Worm (Caenorhabditis elegans) whole organism, late embryonic: ENCODE data around the gene vps-41.

Experiments used
- C08G9.2 ChIP-seq: sonication (generic microtip); optimal IDR thresholded peaks from 2 replicates; lab custom pipeline; 2016; ENCODE audit warnings: mild to moderate bottlenecking, missing genetic modification characterization, moderate library complexity, missing compliant biosample characterization
- C38D4.7 ChIP-seq: fragments of 200-800 bp; sonication (Bioruptor generic); optimal IDR thresholded peaks from 2 replicates; lab custom pipeline; 2018; ENCODE audit warnings: mild to moderate bottlenecking, missing genetic modification characterization, moderate library complexity, missing compliant biosample characterization
- F13H6.1 ChIP-seq: sonication (generic microtip); optimal IDR thresholded peaks from 2 replicates; lab custom pipeline; 2016; ENCODE audit warnings: missing genetic modification characterization, missing compliant biosample characterization
- Y22D7AL.16 ChIP-seq: sonication (generic microtip); optimal IDR thresholded peaks from 2 replicates; lab custom pipeline; 2016; ENCODE audit warnings: missing genetic modification characterization, missing compliant biosample characterization
- ahr-1 ChIP-seq: sonication (generic microtip); optimal IDR thresholded peaks from 2 replicates; lab custom pipeline; 2016; ENCODE audit warnings: missing genetic modification characterization, missing compliant biosample characterization
- ceh-14 ChIP-seq: sonication (generic microtip); optimal IDR thresholded peaks from 2 replicates; lab custom pipeline; 2016; ENCODE audit warnings: missing genotype, missing genetic modification characterization, missing compliant biosample characterization
- ceh-19 ChIP-seq: fragments of 200-800 bp; sonication (Bioruptor generic); optimal IDR thresholded peaks from 2 replicates; lab custom pipeline; 2018; ENCODE audit warnings: mild to moderate bottlenecking, missing genetic modification characterization, missing compliant biosample characterization
- ceh-22 ChIP-seq: sonication (generic microtip); optimal IDR thresholded peaks from 2 replicates; lab custom pipeline; 2017; ENCODE audit warnings: missing biosample characterization, missing genetic modification characterization
- ceh-24 ChIP-seq: sonication (generic microtip); optimal IDR thresholded peaks from 2 replicates; lab custom pipeline; 2016; ENCODE audit warnings: mild to moderate bottlenecking, missing genetic modification characterization, missing compliant biosample characterization
- ceh-31 ChIP-seq: sonication (generic microtip); optimal IDR thresholded peaks from 2 replicates; lab custom pipeline; 2016; ENCODE audit warnings: missing genetic modification characterization, missing compliant biosample characterization
- ceh-6 ChIP-seq: fragments of 200-800 bp; sonication (Bioruptor generic); optimal IDR thresholded peaks from 2 replicates; lab custom pipeline; 2018; ENCODE audit warnings: mild to moderate bottlenecking, missing genetic modification characterization, missing compliant biosample characterization
- ceh-9 ChIP-seq: sonication (generic microtip); optimal IDR thresholded peaks from 2 replicates; lab custom pipeline; 2016; ENCODE audit warnings: mild to moderate bottlenecking, missing genetic modification characterization, inconsistent platforms, missing compliant biosample characterization
- elt-2 ChIP-seq: sonication (generic microtip); optimal IDR thresholded peaks from 2 replicates; lab custom pipeline; 2016; ENCODE audit warnings: missing genetic modification reagents, missing genetic modification characterization, missing compliant biosample characterization
- ets-4 ChIP-seq: sonication (generic microtip); optimal IDR thresholded peaks from 2 replicates; lab custom pipeline; 2016; ENCODE audit warnings: missing genetic modification characterization, missing compliant biosample characterization
- eyg-1 ChIP-seq: sonication (generic microtip); optimal IDR thresholded peaks from 2 replicates; lab custom pipeline; 2016; ENCODE audit warnings: missing genotype, missing genetic modification characterization, missing compliant biosample characterization
- fkh-10 ChIP-seq: fragments of 150-350 bp; optimal IDR thresholded peaks from 2 replicates; lab custom pipeline; 2014; ENCODE audit warnings: missing biosample characterization, missing genetic modification reagents, missing genetic modification characterization
- gmeb-2 ChIP-seq: sonication (generic microtip); optimal IDR thresholded peaks from 2 replicates; lab custom pipeline; 2016; ENCODE audit warnings: missing genetic modification characterization, inconsistent platforms, missing compliant biosample characterization
- hlh-13 ChIP-seq: fragments of 200-800 bp; sonication (Bioruptor generic); optimal IDR thresholded peaks from 2 replicates; lab custom pipeline; 2018; ENCODE audit warnings: mild to moderate bottlenecking, missing genetic modification characterization, missing compliant biosample characterization
- hlh-15 ChIP-seq: sonication (generic microtip); optimal IDR thresholded peaks from 2 replicates; lab custom pipeline; 2016; ENCODE audit warnings: missing genetic modification characterization, missing compliant biosample characterization
- hlh-30 ChIP-seq: sonication (generic microtip); optimal IDR thresholded peaks from 2 replicates; lab custom pipeline; 2017; ENCODE audit warnings: antibody characterized with exemption, missing genetic modification characterization, missing compliant biosample characterization; ENCODE audit not compliant: insufficient read depth
- hlh-6 ChIP-seq: sonication (generic microtip); optimal IDR thresholded peaks from 2 replicates; lab custom pipeline; 2016; ENCODE audit warnings: missing genotype, missing genetic modification characterization, missing compliant biosample characterization
- mec-3 ChIP-seq: sonication (generic microtip); optimal IDR thresholded peaks from 2 replicates; lab custom pipeline; 2016; ENCODE audit warnings: borderline replicate concordance, missing genetic modification characterization, missing compliant biosample characterization
- nfya-1 ChIP-seq: sonication (generic microtip); optimal IDR thresholded peaks from 2 replicates; lab custom pipeline; 2017; ENCODE audit warnings: missing genetic modification characterization, mild to moderate bottlenecking, missing compliant biosample characterization, antibody characterized with exemption, moderate library complexity
- npax-4 ChIP-seq: sonication (generic microtip); optimal IDR thresholded peaks from 2 replicates; lab custom pipeline; 2016; ENCODE audit warnings: missing genetic modification characterization, missing compliant biosample characterization
- pat-9 ChIP-seq: fragments of 200-800 bp; sonication (Bioruptor generic); optimal IDR thresholded peaks from 2 replicates; lab custom pipeline; 2018; ENCODE audit warnings: mild to moderate bottlenecking, missing genetic modification characterization, moderate library complexity, missing compliant biosample characterization
- pax-1 ChIP-seq: fragments of 150-350 bp; optimal IDR thresholded peaks from 2 replicates; lab custom pipeline; 2014; ENCODE audit warnings: missing biosample characterization, missing genetic modification characterization
- pha-4 ChIP-seq: fragments of 150-350 bp; optimal IDR thresholded peaks from 2 replicates; lab custom pipeline; 2018; ENCODE audit warnings: missing biosample characterization, missing genetic modification reagents, missing genetic modification characterization
- pqm-1 ChIP-seq: sonication (generic microtip); optimal IDR thresholded peaks from 2 replicates; lab custom pipeline; 2016; ENCODE audit warnings: missing genetic modification characterization, missing compliant biosample characterization
- pros-1 ChIP-seq: fragments of 150-350 bp; optimal IDR thresholded peaks from 2 replicates; lab custom pipeline; 2014; ENCODE audit warnings: missing biosample characterization, missing genetic modification reagents, missing genetic modification characterization
- ref-2 ChIP-seq: sonication (generic microtip); optimal IDR thresholded peaks from 2 replicates; lab custom pipeline; 2016; ENCODE audit warnings: missing genetic modification characterization, missing compliant biosample characterization
- rnt-1 ChIP-seq: sonication (generic microtip); optimal IDR thresholded peaks from 2 replicates; lab custom pipeline; 2016; ENCODE audit warnings: missing genetic modification characterization, missing compliant biosample characterization
- sox-2 ChIP-seq: fragments of 200-800 bp; sonication (Bioruptor generic); IDR thresholded peaks from 2 replicates; pipeline ENCODE4 v1.3.6; 2022; ENCODE audit warnings: missing genetic modification reagents, missing genetic modification characterization, missing compliant biosample characterization
- syd-9 ChIP-seq: sonication (generic microtip); optimal IDR thresholded peaks from 2 replicates; lab custom pipeline; 2016; ENCODE audit warnings: mild to moderate bottlenecking, missing genetic modification characterization, moderate library complexity, missing compliant biosample characterization
- tbx-2 ChIP-seq: sonication (generic microtip); optimal IDR thresholded peaks from 2 replicates; lab custom pipeline; 2016; ENCODE audit warnings: missing genetic modification characterization, missing compliant biosample characterization
- tbx-7 ChIP-seq: sonication (generic microtip); optimal IDR thresholded peaks from 2 replicates; lab custom pipeline; 2016; ENCODE audit warnings: missing genotype, missing genetic modification characterization, missing compliant biosample characterization
- ttx-3 ChIP-seq: sonication (generic microtip); optimal IDR thresholded peaks from 2 replicates; lab custom pipeline; 2016; ENCODE audit warnings: missing genetic modification reagents, missing genetic modification characterization, missing compliant biosample characterization
- unc-3 ChIP-seq, 2 experiments: fragments of 200-800 bp in 1 of 2; sonication (Bioruptor generic) in 1 of 2; sonication (generic microtip) in 1 of 2; conservative IDR thresholded peaks in 1 of 2; optimal IDR thresholded peaks in 1 of 2; 2 replicates each; pipeline versions ENCODE4 v1.3.6 to Lab custom; 2016 to 2022; ENCODE audit warnings: missing compliant biosample characterization in 2 of 2, missing genetic modification characterization in 2 of 2, missing genetic modification reagents in 1 of 2
- unc-55 ChIP-seq: sonication (generic microtip); optimal IDR thresholded peaks from 2 replicates; lab custom pipeline; 2017; ENCODE audit warnings: missing biosample characterization, missing genetic modification reagents, missing genetic modification characterization
- unc-86 ChIP-seq: sonication (generic microtip); optimal IDR thresholded peaks from 2 replicates; lab custom pipeline; 2016; ENCODE audit warnings: missing genetic modification characterization, missing compliant biosample characterization
- ztf-16 ChIP-seq: sonication (generic microtip); optimal IDR thresholded peaks from 2 replicates; lab custom pipeline; 2017; ENCODE audit warnings: missing genetic modification characterization, missing compliant biosample characterization

vps-41 gene

ce11 chrX:5336498-5336897 lies 52.9 kb downstream of the vps-41 start (continued):
- peak; percentile 91 for TF ChIP-seq hlh-30 (tag; lab: Kevin White, UChicago)
- no peak for TF ChIP-seq hlh-15 (tag; lab: Kevin White, UChicago)
- TF ChIP-seq ztf-16 (tag; lab: Kevin White, UChicago), result no peak
- TF ChIP-seq gmeb-2 (tag; lab: Kevin White, UChicago), result no peak
- no peak for TF ChIP-seq ceh-9 (tag; lab: Kevin White, UChicago)
- peak; percentile 74 for TF ChIP-seq nfya-1 (tag; lab: Kevin White, UChicago)
- TF ChIP-seq ceh-19 (GFP tag; lab: Kevin White, UChicago), result no peak
- no peak for TF ChIP-seq ceh-6 (GFP tag; lab: Kevin White, UChicago)
- TF ChIP-seq hlh-6 (tag; lab: Kevin White, UChicago), result no peak
- TF ChIP-seq C38D4.7, result no peak
- no peak for TF ChIP-seq pqm-1 (tag; lab: Kevin White, UChicago)
- peak; percentile 12 for TF ChIP-seq C08G9.2 (tag; lab: Kevin White, UChicago)
- TF ChIP-seq hlh-13 (GFP tag; lab: Kevin White, UChicago), result no peak
- peak; percentile 69 for TF ChIP-seq ceh-31
- no peak for TF ChIP-seq pha-4
- no peak for TF ChIP-seq tbx-7 (tag; lab: Kevin White, UChicago)
- peak; percentile 32 for TF ChIP-seq pat-9 (tag; lab: Kevin White, UChicago)
- no peak for TF ChIP-seq ttx-3 (tag; lab: Kevin White, UChicago)
- TF ChIP-seq ceh-14 (tag; lab: Kevin White, UChicago), result no peak
- TF ChIP-seq elt-2, result peak; percentile 71
- TF ChIP-seq unc-86 (tag; lab: Kevin White, UChicago), result peak; percentile 38
- no peak for TF ChIP-seq syd-9 (tag; lab: Kevin White, UChicago)
- TF ChIP-seq Y22D7AL.16 (tag; lab: Kevin White, UChicago), result no peak
- TF ChIP-seq fkh-10, result no peak
- no peak for TF ChIP-seq ahr-1 (tag; lab: Kevin White, UChicago)
- no peak for TF ChIP-seq ceh-24 (tag; lab: Kevin White, UChicago)
- no peak for TF ChIP-seq eyg-1 (tag; lab: Kevin White, UChicago)
- peak; percentile 49 for TF ChIP-seq F13H6.1 (tag; lab: Kevin White, UChicago)
- peak; percentile 75 for TF ChIP-seq pros-1 (tag; lab: Kevin White, UChicago)
- TF ChIP-seq ref-2 (tag; lab: Kevin White, UChicago), result no peak
- no peak for TF ChIP-seq pax-1
- TF ChIP-seq unc-3 (GFP tag; conservative IDR thresholded peaks at IDR 0.05; lab: Robert Waterston, UW), result no peak
- no peak for TF ChIP-seq unc-3 (tag; optimal IDR thresholded peaks at IDR 0.05; lab: Kevin White, UChicago)
- TF ChIP-seq sox-2 (GFP tag; lab: Robert Waterston, UW), result peak; percentile 26; the same call in 1 of the 2 replicates
- no peak for TF ChIP-seq ceh-22
- TF ChIP-seq unc-55 (GFP tag; lab: Kevin White, UChicago), result peak; percentile 60
- TF ChIP-seq tbx-2 (tag; lab: Kevin White, UChicago), result peak; percentile 77
- peak; percentile 36 for TF ChIP-seq ets-4 (tag; lab: Kevin White, UChicago)
- TF ChIP-seq npax-4 (tag; lab: Kevin White, UChicago), result no peak

- TF ChIP-seq npax-4 (tag; lab: Kevin White, UChicago) (no peak), gmeb-2 (tag; lab: Kevin White, UChicago) (no peak), ceh-6 (GFP tag; lab: Kevin White, UChicago) (no peak), rnt-1 (peak; percentile 11), ref-2 (tag; lab: Kevin White, UChicago) (peak; percentile 37), ceh-24 (tag; lab: Kevin White, UChicago) (no peak), mec-3 (tag; lab: Kevin White, UChicago) (no peak), ceh-14 (tag; lab: Kevin White, UChicago) (no peak), ceh-22 (no peak)
Observed at ce11 chrX:5337959-5338358, 54.3 kb downstream of the vps-41 start, which contains the start of gene C26B9.3. Gene C26B9.3, plus strand, starts transcription at chrX:5338301.
